Worm (Caenorhabditis elegans) whole organism, late embryonic: ENCODE measurements around the gene him-14.

ENCODE experiments used
- C08G9.2 ChIP-seq: sonication (generic microtip); optimal IDR thresholded peaks from 2 replicates; lab custom pipeline; 2016; ENCODE audit warnings: mild to moderate bottlenecking, missing genetic modification characterization, moderate library complexity, missing compliant biosample characterization
- K09A11.1 ChIP-seq: sonication (generic microtip); optimal IDR thresholded peaks from 2 replicates; lab custom pipeline; 2017; ENCODE audit warnings: antibody characterized with exemption, mild to moderate bottlenecking, missing genetic modification characterization, missing compliant biosample characterization; ENCODE audit not compliant: insufficient read depth
- ama-1 ChIP-seq: fragments of 150-350 bp; optimal IDR thresholded peaks from 2 replicates; lab custom pipeline; 2014
- ceh-24 ChIP-seq: sonication (generic microtip); optimal IDR thresholded peaks from 2 replicates; lab custom pipeline; 2016; ENCODE audit warnings: mild to moderate bottlenecking, missing genetic modification characterization, missing compliant biosample characterization
- dve-1 ChIP-seq: sonication (generic microtip); optimal IDR thresholded peaks from 2 replicates; lab custom pipeline; 2017; ENCODE audit warnings: antibody characterized with exemption, mild to moderate bottlenecking, missing genetic modification characterization, missing compliant biosample characterization
- hlh-30 ChIP-seq: sonication (generic microtip); optimal IDR thresholded peaks from 2 replicates; lab custom pipeline; 2017; ENCODE audit warnings: antibody characterized with exemption, missing genetic modification characterization, missing compliant biosample characterization; ENCODE audit not compliant: insufficient read depth
- hlh-8 ChIP-seq: sonication (generic microtip); optimal IDR thresholded peaks from 2 replicates; lab custom pipeline; 2016; ENCODE audit warnings: missing genotype, missing genetic modification characterization, missing compliant biosample characterization
- nhr-232 ChIP-seq: sonication (generic microtip); optimal IDR thresholded peaks from 2 replicates; lab custom pipeline; 2016; ENCODE audit warnings: missing genetic modification characterization, missing compliant biosample characterization
- unc-86 ChIP-seq: sonication (generic microtip); optimal IDR thresholded peaks from 2 replicates; lab custom pipeline; 2016; ENCODE audit warnings: missing genetic modification characterization, missing compliant biosample characterization

- TF ChIP-seq dve-1 (tag; lab: Kevin White, UChicago) (no peak), ceh-24 (tag; lab: Kevin White, UChicago) (no peak), nhr-232 (tag; lab: Kevin White, UChicago) (no peak), hlh-8 (tag; lab: Kevin White, UChicago) (no peak), ama-1 (no peak), C08G9.2 (tag; lab: Kevin White, UChicago) (no peak), K09A11.1 (no peak), hlh-30 (tag; lab: Kevin White, UChicago) (no peak), unc-86 (no peak)
These were observed 13.4 kb downstream of the him-14 start for ce11 chrII:7056328-7056727.
